Fruit fly (Drosophila melanogaster) whole organism, pupa: Measurements from ENCODE around the gene ex.

Source experiments
- CG10348 ChIP-seq: fragments of 200-800 bp; sonication (Bioruptor generic); IDR thresholded peaks from 2 replicates; pipeline ENCODE4 v1.3.6; 2022; ENCODE audit warnings: missing biosample characterization, missing genetic modification characterization
- CG12605 ChIP-seq: fragments of 200-800 bp; sonication (Bioruptor generic); IDR thresholded peaks from 2 replicates; pipeline ENCODE4 v1.3.6; 2022; ENCODE audit warnings: missing biosample characterization, missing genetic modification characterization
- CG13204 ChIP-seq: fragments of 200-800 bp; sonication (Bioruptor generic); optimal IDR thresholded peaks from 2 replicates; lab custom pipeline; 2018; ENCODE audit warnings: missing biosample characterization, mild to moderate bottlenecking, missing genetic modification characterization, moderate library complexity
- CG14655 ChIP-seq: fragments of 200-800 bp; sonication (Bioruptor generic); optimal IDR thresholded peaks from 3 replicates; lab custom pipeline; 2017; ENCODE audit warnings: mild to moderate bottlenecking, missing biosample characterization, missing genetic modification reagents, missing genetic modification characterization
- CG15710 ChIP-seq: fragments of 200-800 bp; sonication (Bioruptor generic); optimal IDR thresholded peaks from 2 replicates; lab custom pipeline; 2018; ENCODE audit warnings: missing biosample characterization, mild to moderate bottlenecking, missing genetic modification characterization, moderate library complexity
- CG17806 ChIP-seq: fragments of 200-800 bp; sonication (Bioruptor generic); optimal IDR thresholded peaks from 2 replicates; lab custom pipeline; 2018; ENCODE audit warnings: missing biosample characterization, mild to moderate bottlenecking, missing genetic modification characterization, moderate library complexity
- CG32121 ChIP-seq: fragments of 200-800 bp; sonication (Bioruptor generic); IDR thresholded peaks from 2 replicates; pipeline ENCODE4 v1.3.6; 2022; ENCODE audit warnings: missing biosample characterization, missing genetic modification characterization
- CG34367 ChIP-seq: fragments of 200-800 bp; sonication (Bioruptor generic); optimal IDR thresholded peaks from 2 replicates; lab custom pipeline; 2018; ENCODE audit warnings: missing biosample characterization, mild to moderate bottlenecking, missing genetic modification characterization
- CG4496 ChIP-seq: fragments of 200-800 bp; sonication (Bioruptor generic); IDR thresholded peaks from 3 replicates; pipeline ENCODE4 v1.3.6; 2022; ENCODE audit warnings: missing biosample characterization, missing genetic modification characterization
- CG8159 ChIP-seq: fragments of 200-800 bp; sonication (Bioruptor generic); optimal IDR thresholded peaks from 3 replicates; lab custom pipeline; 2018; ENCODE audit warnings: missing biosample characterization, mild to moderate bottlenecking, missing genetic modification characterization, moderate library complexity
- CG8301 ChIP-seq: fragments of 200-800 bp; sonication (Bioruptor generic); optimal IDR thresholded peaks from 2 replicates; lab custom pipeline; 2018; ENCODE audit warnings: missing biosample characterization, mild to moderate bottlenecking, missing genetic modification characterization
- CG9948 ChIP-seq: fragments of 200-800 bp; sonication (Bioruptor generic); optimal IDR thresholded peaks from 2 replicates; lab custom pipeline; 2018; ENCODE audit warnings: missing biosample characterization, mild to moderate bottlenecking, missing genetic modification characterization, moderate library complexity
- D1 ChIP-seq: fragments of 200-800 bp; sonication (Bioruptor generic); optimal IDR thresholded peaks from 2 replicates; lab custom pipeline; 2018; ENCODE audit warnings: missing biosample characterization, mild to moderate bottlenecking, missing genetic modification characterization, moderate library complexity
- EcR ChIP-seq: fragments of 200-800 bp; sonication (Bioruptor generic); optimal IDR thresholded peaks from 3 replicates; lab custom pipeline; 2019; ENCODE audit warnings: missing biosample characterization, missing genetic modification characterization, mild to moderate bottlenecking, moderate library complexity, missing genetic modification reagents
- Ets98B ChIP-seq: fragments of 200-800 bp; sonication (Bioruptor generic); IDR thresholded peaks from 2 replicates; pipeline ENCODE4 v1.3.6; 2022; ENCODE audit warnings: missing biosample characterization, missing genetic modification characterization
- Pif1A ChIP-seq: fragments of 200-800 bp; sonication (Bioruptor generic); optimal IDR thresholded peaks from 3 replicates; lab custom pipeline; 2016; ENCODE audit warnings: missing biosample characterization, missing genetic modification characterization
- Pif1B ChIP-seq: fragments of 200-800 bp; sonication (Bioruptor generic); optimal IDR thresholded peaks from 3 replicates; lab custom pipeline; 2016; ENCODE audit warnings: missing biosample characterization, missing genetic modification characterization
- Snoo ChIP-seq: fragments of 200-800 bp; sonication (Bioruptor generic); optimal IDR thresholded peaks from 3 replicates; lab custom pipeline; 2017; ENCODE audit warnings: missing biosample characterization, mild to moderate bottlenecking, missing genetic modification characterization, inconsistent platforms
- fd96Ca ChIP-seq: fragments of 200-800 bp; sonication (Bioruptor generic); IDR thresholded peaks from 3 replicates; pipeline ENCODE4 v1.3.6; 2022; ENCODE audit warnings: missing biosample characterization, missing genetic modification characterization
- gl ChIP-seq: fragments of 200-800 bp; sonication (Bioruptor generic); optimal IDR thresholded peaks from 2 replicates; lab custom pipeline; 2018; ENCODE audit warnings: missing biosample characterization, mild to moderate bottlenecking, missing genetic modification characterization
- rn ChIP-seq: fragments of 200-800 bp; sonication (Bioruptor generic); IDR thresholded peaks from 2 replicates; pipeline ENCODE4 v1.3.6; 2022; ENCODE audit warnings: missing biosample characterization, missing genetic modification characterization

Gene ex

dm6 chr2L:469912-470311, 38.9 kb downstream of the ex start:
- TF ChIP-seq CG4496 (GFP tag; lab: Robert Waterston, UW): no peak
- TF ChIP-seq CG8301: no peak
- no peak for TF ChIP-seq D1 (tag; lab: Kevin White, UChicago)
- TF ChIP-seq CG13204 (GFP tag; lab: Kevin White, UChicago): no peak
- no peak for TF ChIP-seq CG8159 (tag; lab: Kevin White, UChicago)
- no peak for TF ChIP-seq CG10348
- TF ChIP-seq rn: no peak
- no peak for TF ChIP-seq EcR
- no peak for TF ChIP-seq Snoo (tag; lab: Kevin White, UChicago)
- no peak for TF ChIP-seq CG15710 (tag; lab: Kevin White, UChicago)
- TF ChIP-seq Pif1B (GFP tag; lab: Kevin White, UChicago): no peak
- TF ChIP-seq CG9948 (tag; lab: Kevin White, UChicago): no peak
- no peak for TF ChIP-seq CG32121
- TF ChIP-seq gl (tag; lab: Kevin White, UChicago): no peak
- TF ChIP-seq CG17806 (tag; lab: Kevin White, UChicago): no peak
- TF ChIP-seq fd96Ca (GFP tag; lab: Robert Waterston, UW): no peak
- TF ChIP-seq Pif1A (GFP tag; lab: Kevin White, UChicago): no peak
- no peak for TF ChIP-seq Ets98B
- TF ChIP-seq CG14655: no peak

DNA sequence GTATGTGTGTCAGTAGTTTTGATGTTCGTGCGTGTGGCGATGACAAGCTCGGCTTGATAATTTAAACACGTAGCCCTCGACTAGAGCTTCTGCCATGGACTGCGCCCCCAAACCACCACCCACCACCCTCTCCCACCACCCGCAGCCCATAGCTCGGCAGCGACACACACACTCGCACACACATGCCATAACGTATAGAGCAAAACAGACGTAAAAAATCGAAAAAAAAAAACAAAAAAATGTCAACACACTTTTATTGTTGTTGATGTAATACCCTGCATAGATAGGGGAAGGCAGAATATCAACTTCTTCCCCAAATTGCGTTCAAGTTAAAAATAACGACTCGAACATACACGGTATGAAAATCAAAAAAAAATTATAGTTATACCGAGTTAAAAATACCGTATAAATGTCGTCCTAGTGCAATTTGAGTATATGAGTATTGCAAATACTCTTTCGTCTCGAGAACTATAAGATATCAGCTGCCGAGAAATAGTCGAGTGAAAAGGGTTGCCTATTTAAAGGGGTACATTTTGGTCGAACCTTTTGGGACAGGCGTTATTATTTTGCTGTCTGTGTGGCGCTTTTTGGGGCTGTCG, 39.4 kb downstream of the ex start:
- TF ChIP-seq CG12605 (peak; percentile 44; the same call in 1 of the 2 replicates), D1 (tag; lab: Kevin White, UChicago) (peak; percentile 9), CG34367 (tag; lab: Kevin White, UChicago) (no peak), Pif1A (GFP tag; lab: Kevin White, UChicago) (peak; percentile 44), CG17806 (tag; lab: Kevin White, UChicago) (peak; percentile 10), EcR (no peak), Ets98B (peak; percentile 67), Pif1B (GFP tag; lab: Kevin White, UChicago) (no peak), rn (0 out of 2 replicates have a peak, but pooled peaks have one; percentile 11), CG8159 (tag; lab: Kevin White, UChicago) (peak; percentile 47), CG10348 (no peak), CG4496 (GFP tag; lab: Robert Waterston, UW) (peak; percentile 84), Snoo (tag; lab: Kevin White, UChicago) (no peak), CG15710 (tag; lab: Kevin White, UChicago) (no peak), CG32121 (peak; percentile 57), gl (tag; lab: Kevin White, UChicago) (peak; percentile 80), CG8301 (peak; percentile 51), CG13204 (GFP tag; lab: Kevin White, UChicago) (no peak), CG9948 (tag; lab: Kevin White, UChicago) (peak; percentile 34), fd96Ca (GFP tag; lab: Robert Waterston, UW) (peak; percentile 60; the same call in 2 of the 3 replicates), CG14655 (peak; percentile 61)
- TF ChIP-seq, all 21 proteins: peak for 14

DNA sequence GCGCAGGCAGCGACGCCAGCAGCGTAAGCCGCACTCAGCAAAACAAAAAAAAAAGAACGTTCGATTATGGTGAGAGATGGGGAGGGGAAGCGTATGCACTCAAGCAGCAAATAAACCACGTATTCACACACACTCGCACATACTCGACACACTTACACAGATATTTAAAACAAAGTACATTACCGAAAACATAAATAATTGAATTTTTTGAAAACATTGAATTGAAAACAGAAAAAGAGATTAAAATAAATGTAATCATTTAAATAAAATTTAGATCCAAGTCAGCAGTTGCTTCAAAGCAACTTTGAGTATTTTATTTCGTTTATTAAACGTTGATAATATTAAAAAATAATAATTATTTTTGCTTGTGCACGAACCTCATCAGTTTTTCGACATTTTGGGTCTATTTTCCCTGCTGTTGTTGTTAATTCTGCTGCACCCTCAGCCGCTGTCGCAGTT, 40.0 kb downstream of the ex start:
- peak; percentile 80 for TF ChIP-seq CG12605
- TF ChIP-seq CG14655: peak; percentile 68
- TF ChIP-seq CG4496 (GFP tag; lab: Robert Waterston, UW): peak; percentile 76
- no peak for TF ChIP-seq CG32121
- TF ChIP-seq gl (tag; lab: Kevin White, UChicago): peak; percentile 37
- peak; percentile 61 for TF ChIP-seq Pif1B (GFP tag; lab: Kevin White, UChicago)
- TF ChIP-seq D1 (tag; lab: Kevin White, UChicago): no peak
- TF ChIP-seq fd96Ca (GFP tag; lab: Robert Waterston, UW): peak; percentile 27; the same call in 1 of the 3 replicates
- peak; percentile 41 for TF ChIP-seq CG8301
- peak; percentile 51 for TF ChIP-seq Snoo (tag; lab: Kevin White, UChicago)
- TF ChIP-seq CG13204 (GFP tag; lab: Kevin White, UChicago): peak; percentile 56
- no peak for TF ChIP-seq EcR
- peak; percentile 55 for TF ChIP-seq CG17806 (tag; lab: Kevin White, UChicago)
- peak; percentile 75 for TF ChIP-seq CG15710 (tag; lab: Kevin White, UChicago)
- peak; percentile 43 for TF ChIP-seq CG9948 (tag; lab: Kevin White, UChicago)
- TF ChIP-seq Pif1A (GFP tag; lab: Kevin White, UChicago): no peak
- TF ChIP-seq CG10348: no peak
- peak; percentile 72; the same call in 1 of the 2 replicates for TF ChIP-seq Ets98B
- TF ChIP-seq rn: no peak
- TF ChIP-seq CG34367 (tag; lab: Kevin White, UChicago): peak; percentile 6
- peak; percentile 67 for TF ChIP-seq CG8159 (tag; lab: Kevin White, UChicago)

DNA sequence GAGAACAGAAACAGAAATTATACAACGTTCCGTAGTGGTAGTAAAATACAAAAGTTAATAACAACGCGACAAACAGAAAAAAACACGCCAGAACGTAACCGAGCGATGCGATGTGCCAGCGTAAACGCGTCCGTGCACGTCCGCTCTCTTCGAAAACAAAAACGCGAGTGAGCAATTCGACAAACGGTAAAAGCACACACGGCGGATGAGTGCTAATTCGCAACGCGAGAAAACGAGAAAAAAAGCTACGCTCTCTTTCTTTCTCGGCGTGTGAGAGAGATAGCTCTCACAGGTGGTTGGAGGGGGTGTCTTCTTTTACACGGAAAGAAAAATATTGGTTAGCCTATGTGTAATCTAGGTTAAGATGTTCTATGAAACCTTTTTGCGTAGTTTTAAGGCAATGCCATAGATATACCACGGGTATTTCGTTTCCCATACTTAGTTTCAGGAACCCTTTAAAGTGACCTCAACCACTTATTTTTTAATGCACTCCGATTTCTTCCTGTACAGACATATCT, 41.1 kb downstream of the ex start, which contains the start of gene CG4297:
TSS of gene CG4297 (minus strand) at position 128 of the 518 bp plus-strand sequence.
- TF ChIP-seq CG32121 (no peak), CG9948 (tag; lab: Kevin White, UChicago) (peak; percentile 70), CG17806 (tag; lab: Kevin White, UChicago) (peak; percentile 76), D1 (tag; lab: Kevin White, UChicago) (no peak), Ets98B (no peak), Pif1A (GFP tag; lab: Kevin White, UChicago) (peak; percentile 87), CG14655 (peak; percentile 85), CG10348 (no peak), CG4496 (GFP tag; lab: Robert Waterston, UW) (no peak), CG15710 (tag; lab: Kevin White, UChicago) (peak; percentile 71), rn (no peak), CG8159 (tag; lab: Kevin White, UChicago) (peak; percentile 84), gl (tag; lab: Kevin White, UChicago) (peak; percentile 69), CG12605 (no peak), Pif1B (GFP tag; lab: Kevin White, UChicago) (peak; percentile 77), CG34367 (tag; lab: Kevin White, UChicago) (peak; percentile 70), fd96Ca (GFP tag; lab: Robert Waterston, UW) (no peak), CG13204 (GFP tag; lab: Kevin White, UChicago) (peak; percentile 67), Snoo (tag; lab: Kevin White, UChicago) (peak; percentile 81), CG8301 (peak; percentile 85)
